Worm (Caenorhabditis elegans) whole organism, early embryonic: ENCODE data around the gene sdc-1.

ENCODE experiments used
- scrt-1 ChIP-seq: fragments of 200-800 bp; sonication (Bioruptor generic); IDR thresholded peaks from 2 replicates; pipeline ENCODE4 v1.3.6; 2022; ENCODE audit warnings: missing genetic modification characterization, missing compliant biosample characterization
- tra-4 ChIP-seq: sonication (generic microtip); optimal IDR thresholded peaks from 2 replicates; lab custom pipeline; 2017; ENCODE audit warnings: missing genetic modification characterization, missing compliant biosample characterization

ce11 chrX:16327229-16327628 is 51.7 kb downstream of the sdc-1 start:
- no peak for TF ChIP-seq scrt-1 (GFP tag; lab: Robert Waterston, UW)
- no peak for TF ChIP-seq tra-4 (tag; lab: Kevin White, UChicago)
